Fruit fly (Drosophila melanogaster): ENCODE measurements around the gene Septin2.

Gene Septin2

dm6 chr3R:20576789-20577188 is 11.4 kb downstream of the Septin2 start, which contains the start of the genes TFAM and CG5412 (continued):
- TF ChIP-seq CrebB (tag; optimal IDR thresholded peaks at IDR 0.05) (no peak), zen (tag; optimal IDR thresholded peaks at IDR 0.05) (no peak), CG43689 (GFP tag; IDR thresholded peaks at IDR 0.05) (no peak), CG7987 (GFP tag; optimal IDR thresholded peaks at IDR 0.05) (no peak), CG17359 (tag; optimal IDR thresholded peaks at IDR 0.05) (no peak), CG2875 (GFP tag; optimal IDR thresholded peaks at IDR 0.05) (no peak), Mad (GFP tag; optimal IDR thresholded peaks at IDR 0.05) (no peak), Bteb2 (GFP tag; optimal IDR thresholded peaks at IDR 0.05) (no peak), CG4282 (GFP tag; optimal IDR thresholded peaks at IDR 0.05) (no peak), jumu (GFP tag; optimal IDR thresholded peaks at IDR 0.05) (no peak), gro (GFP tag; optimal IDR thresholded peaks at IDR 0.05) (no peak), zen2 (GFP tag; IDR thresholded peaks at IDR 0.05; ENCODE audit: partially characterized antibody) (peak; percentile 33; the same call in 1 of the 3 replicates), Hsf (GFP tag; optimal IDR thresholded peaks at IDR 0.05) (no peak), abd-A (tag; optimal IDR thresholded peaks at IDR 0.05) (no peak), CG4854 (GFP tag; optimal IDR thresholded peaks at IDR 0.05) (no peak), H2.0 (GFP tag; IDR thresholded peaks at IDR 0.05) (no peak), CG8924 (tag; optimal IDR thresholded peaks at IDR 0.05) (no peak), CG4707 (GFP tag; optimal IDR thresholded peaks at IDR 0.05) (no peak), Ets97D (GFP tag; optimal IDR thresholded peaks at IDR 0.05) (no peak), CG4404 (GFP tag; IDR thresholded peaks at IDR 0.05) (no peak), CG9817 (tag; optimal IDR thresholded peaks at IDR 0.05) (no peak), Adf1 (GFP tag; IDR thresholded peaks at IDR 0.05) (no peak), CG9437 (GFP tag; optimal IDR thresholded peaks at IDR 0.05) (peak; percentile 56), otp (GFP tag; IDR thresholded peaks at IDR 0.05) (no peak)

dm6 chr3R:20574535-20574980 is 13.6 kb downstream of the Septin2 start:
- TF ChIP-seq Ada2b (GFP tag; IDR thresholded peaks at IDR 0.05) (no peak), Spps (tag; optimal IDR thresholded peaks at IDR 0.05) (no peak), CG3065 (GFP tag; optimal IDR thresholded peaks at IDR 0.05) (no peak), CG6683 (GFP tag; optimal IDR thresholded peaks at IDR 0.05) (no peak), CG13894 (tag; optimal IDR thresholded peaks at IDR 0.05) (peak; percentile 73), Oli (tag; optimal IDR thresholded peaks at IDR 0.05) (no peak), dm (GFP tag; optimal IDR thresholded peaks at IDR 0.05) (no peak), gsb (GFP tag; IDR thresholded peaks at IDR 0.05) (0 out of 2 replicates have a peak, but pooled peaks have one; percentile 8), CG4617 (GFP tag; optimal IDR thresholded peaks at IDR 0.05; ENCODE audit: borderline replicate concordance) (no peak), zfh2 (GFP tag; optimal IDR thresholded peaks at IDR 0.05) (no peak), CG4820 (GFP tag; optimal IDR thresholded peaks at IDR 0.05) (no peak), CG14014 (GFP tag; IDR thresholded peaks at IDR 0.05) (peak; percentile 12; the same call in 1 of the 2 replicates), Camta (GFP tag; optimal IDR thresholded peaks at IDR 0.05) (no peak), CG4404 (GFP tag; IDR thresholded peaks at IDR 0.05) (no peak), CG9797 (GFP tag; optimal IDR thresholded peaks at IDR 0.05) (no peak), dan (GFP tag; IDR thresholded peaks at IDR 0.05) (no peak), CG31388 (GFP tag; optimal IDR thresholded peaks at IDR 0.05) (no peak), prd (optimal IDR thresholded peaks at IDR 0.05) (no peak), prd (GFP tag; IDR thresholded peaks at IDR 0.05) (no peak), CG12659 (GFP tag; optimal IDR thresholded peaks at IDR 0.05) (no peak), Hr78 (GFP tag; optimal IDR thresholded peaks at IDR 0.05) (no peak), CG9817 (tag; optimal IDR thresholded peaks at IDR 0.05) (no peak), Elba2 (GFP tag; optimal IDR thresholded peaks at IDR 0.05) (no peak), Dfd (GFP tag; optimal IDR thresholded peaks at IDR 0.05) (no peak), Hand (GFP tag; optimal IDR thresholded peaks at IDR 0.05) (peak; percentile 23), CG12391 (tag; optimal IDR thresholded peaks at IDR 0.05) (no peak), Oaz (GFP tag; IDR thresholded peaks at IDR 0.05) (no peak), vfl (GFP tag; optimal IDR thresholded peaks at IDR 0.05) (peak; percentile 17), fru (optimal IDR thresholded peaks at IDR 0.05) (no peak), Meics (GFP tag; optimal IDR thresholded peaks at IDR 0.05) (peak; percentile 7)
